Fruit fly (Drosophila melanogaster): ENCODE data around the gene CG32547.

CG32547 gene

DNA sequence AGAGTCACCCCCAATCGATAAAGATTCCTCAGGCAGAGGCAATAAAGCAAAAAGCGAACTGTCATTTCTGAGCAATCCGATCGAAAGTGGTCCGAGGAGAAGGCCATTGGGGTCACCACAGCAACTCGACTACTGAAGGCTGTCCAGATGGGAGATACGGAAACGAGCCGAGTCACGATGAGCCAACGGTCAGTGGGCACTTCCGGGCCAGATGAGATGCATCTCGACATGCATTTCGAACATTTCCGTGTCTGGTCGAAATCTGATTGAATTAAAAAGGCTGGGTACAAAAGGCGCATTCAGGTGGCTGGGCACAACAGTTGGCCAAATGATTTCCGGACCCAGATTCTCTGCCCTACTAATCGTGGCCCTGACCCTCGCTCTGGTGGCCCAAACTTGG, 40.7 kb downstream of the CG32547 start, which contains the start of gene CG32551:
TSS of gene CG32551 (plus strand) at position 301 of the 400 bp plus-strand sequence.
- no peak for TF ChIP-seq noc (tag; optimal IDR thresholded peaks at IDR 0.05)

DNA sequence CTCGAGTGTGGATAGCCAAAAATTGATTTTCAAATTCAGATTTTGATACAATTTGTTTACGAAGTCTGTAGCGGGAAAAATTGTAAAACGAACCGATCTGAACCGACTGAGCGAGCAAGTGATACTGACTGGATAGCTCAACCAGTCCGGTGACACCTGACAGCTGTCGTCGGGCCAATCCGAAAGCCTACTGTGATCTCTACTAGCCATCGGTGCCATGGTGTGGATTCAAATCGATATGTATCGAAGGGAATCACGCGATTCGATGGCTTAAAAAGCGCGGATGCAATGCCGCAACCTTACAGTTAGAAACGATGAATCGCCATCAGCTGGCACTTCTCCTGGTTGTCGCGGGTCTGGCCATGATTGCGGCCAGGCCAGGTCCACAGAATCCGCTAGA, 42.1 kb downstream of the CG32547 start, which contains the start of gene CG6290:
TSS of gene CG6290 (plus strand) at position 301 of the 400 bp plus-strand sequence.
- no peak for TF ChIP-seq noc (tag; optimal IDR thresholded peaks at IDR 0.05)

- TF ChIP-seq noc (tag; optimal IDR thresholded peaks at IDR 0.05): no peak
Measured at dm6 chrX:18422112-18422511, 57.2 kb downstream of the CG32547 start, which contains the start of gene CG42323. Gene CG42323, plus strand, starts transcription at chrX:18422413.

dm6 chrX:18415115-18415514, 64.2 kb downstream of the CG32547 start, which contains the start of gene CG15056:
Gene CG15056, plus strand, starts transcription at chrX:18415415.
- TF ChIP-seq noc (tag; optimal IDR thresholded peaks at IDR 0.05): no peak

DNA sequence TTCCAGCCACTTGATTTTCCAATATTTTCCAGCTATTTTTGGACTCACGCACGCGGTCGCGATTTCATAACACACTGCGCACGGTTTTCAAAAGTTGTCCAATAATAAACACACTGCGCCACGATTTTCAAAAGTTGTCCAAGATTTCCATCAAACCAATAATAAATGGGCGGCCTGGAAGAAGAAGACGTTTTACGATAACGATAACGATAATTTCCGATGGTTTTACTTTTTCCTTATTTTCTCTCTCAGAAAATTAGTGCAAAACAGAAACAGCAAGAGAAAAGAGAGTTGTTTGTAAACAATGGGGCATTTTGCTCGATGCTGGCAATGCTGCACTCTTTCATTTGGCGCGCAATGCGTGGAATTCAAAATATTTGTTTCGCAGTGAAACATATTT, 69.3 kb downstream of the CG32547 start, which contains the start of gene Nt5b:
TSS of gene Nt5b (minus strand) at position 207 of the 400 bp plus-strand sequence.
- no peak for TF ChIP-seq noc (tag; optimal IDR thresholded peaks at IDR 0.05)

- TF ChIP-seq noc (tag; optimal IDR thresholded peaks at IDR 0.05): no peak
Measured at dm6 chrX:18409449-18409848, 69.8 kb downstream of the CG32547 start.

dm6 chrX:18407394-18407721, 71.9 kb downstream of the CG32547 start:
- TF ChIP-seq noc (tag; optimal IDR thresholded peaks at IDR 0.05): no peak

- peak; percentile 67 for TF ChIP-seq noc (tag; optimal IDR thresholded peaks at IDR 0.05)
Measured at dm6 chrX:18406593-18407393, 72.5 kb downstream of the CG32547 start.

- peak; percentile 77 for TF ChIP-seq noc (tag; optimal IDR thresholded peaks at IDR 0.05)
Measured at dm6 chrX:18405567-18406059, 73.7 kb downstream of the CG32547 start.

DNA sequence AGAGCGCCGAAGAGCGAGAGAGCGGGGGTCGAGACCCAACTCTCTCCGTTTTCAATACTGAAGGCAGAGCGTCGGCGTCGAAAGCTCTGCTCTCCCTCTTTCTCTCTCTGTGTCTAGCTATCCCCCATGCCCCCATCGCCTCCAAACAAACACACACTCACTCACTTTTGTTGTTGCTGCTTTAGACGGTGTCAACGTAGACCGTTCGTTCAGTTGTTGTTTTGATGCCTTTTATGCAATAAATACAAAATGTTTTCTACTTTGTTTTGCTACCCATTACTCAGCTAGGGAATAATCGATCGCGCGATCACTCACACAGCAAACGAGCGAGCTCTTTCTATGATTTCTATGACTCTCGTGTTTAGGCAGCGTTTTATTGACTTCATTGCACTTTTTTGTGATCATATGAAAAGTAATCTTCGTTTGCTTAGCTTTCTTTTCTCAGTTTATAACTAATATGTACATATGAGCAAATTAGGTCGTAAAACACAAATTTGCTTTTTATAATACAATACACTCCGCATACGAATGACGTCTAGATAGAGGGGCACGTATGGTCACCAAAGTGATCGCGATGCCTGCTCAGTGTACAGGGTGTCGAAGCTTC, 74.6 kb downstream of the CG32547 start:
- peak; percentile 81 for TF ChIP-seq noc (tag; optimal IDR thresholded peaks at IDR 0.05)

dm6 chrX:18404150-18404631, 75.1 kb downstream of the CG32547 start:
- TF ChIP-seq noc (tag; optimal IDR thresholded peaks at IDR 0.05): no peak

dm6 chrX:18402564-18402963, 76.7 kb downstream of the CG32547 start:
- no peak for TF ChIP-seq noc (tag; optimal IDR thresholded peaks at IDR 0.05)

DNA sequence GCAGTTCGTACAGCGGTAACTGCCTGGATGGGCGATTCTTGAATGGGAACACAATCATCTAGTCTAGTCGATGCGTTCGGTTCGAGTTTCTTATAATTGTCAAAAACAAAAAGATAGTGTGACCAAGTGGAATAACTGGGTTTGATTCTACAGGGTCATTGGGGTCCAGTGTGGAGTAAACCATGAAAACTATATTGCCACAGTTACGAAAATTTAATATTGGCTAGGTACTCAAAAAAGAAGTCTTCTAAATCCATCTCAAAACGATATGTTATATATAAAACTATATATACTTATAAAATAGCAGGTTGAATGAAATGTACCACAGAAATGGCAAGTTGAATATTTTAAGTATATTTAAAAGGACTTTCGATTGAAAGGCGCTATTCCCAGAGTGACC, 79.3 kb downstream of the CG32547 start, which contains the start of gene CG34328:
TSS of gene CG34328 (minus strand) at position 101 of the 400 bp plus-strand sequence.
- TF ChIP-seq noc (tag; optimal IDR thresholded peaks at IDR 0.05): no peak

DNA sequence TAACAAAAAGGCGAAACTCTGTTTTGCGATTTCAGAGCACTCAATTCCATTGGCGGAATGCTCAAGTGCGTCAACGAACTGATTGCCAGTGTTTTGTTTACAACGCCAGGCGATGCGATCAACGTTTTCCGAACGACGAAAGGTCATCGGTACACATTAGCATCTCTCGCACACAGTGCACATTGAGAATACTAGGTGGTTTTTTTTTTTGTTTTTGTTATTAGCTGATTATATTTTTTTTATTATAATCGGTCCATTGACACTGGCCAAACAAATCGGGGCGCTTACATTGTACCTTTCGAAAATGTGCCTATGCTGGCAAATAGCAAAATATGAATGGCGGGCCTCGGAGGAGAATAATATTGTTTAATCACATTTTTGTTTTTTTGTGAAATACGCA, 84.1 kb downstream of the CG32547 start:
- TF ChIP-seq noc (tag; optimal IDR thresholded peaks at IDR 0.05): no peak
